Fruit fly (Drosophila melanogaster): ENCODE measurements around the gene CG31759.

Gene CG31759

dm6 chr2L:12207549-12207948 is at the start of gene CG31759:
TSS of gene CG31759 (plus strand) at chr2L:12207709.
- no peak for TF ChIP-seq psq (optimal IDR thresholded peaks at IDR 0.05)
- no peak for TF ChIP-seq h (optimal IDR thresholded peaks at IDR 0.05)
- no peak for TF ChIP-seq insv (optimal IDR thresholded peaks at IDR 0.05)
- TF ChIP-seq ttk (optimal IDR thresholded peaks at IDR 0.05): no peak
- no peak for TF ChIP-seq Myc (optimal IDR thresholded peaks at IDR 0.05)
- TF ChIP-seq Sin3A (optimal IDR thresholded peaks at IDR 0.05): no peak

- TF ChIP-seq Myc (optimal IDR thresholded peaks at IDR 0.05) (no peak), insv (optimal IDR thresholded peaks at IDR 0.05) (no peak), h (optimal IDR thresholded peaks at IDR 0.05) (no peak), psq (optimal IDR thresholded peaks at IDR 0.05) (no peak), Sin3A (optimal IDR thresholded peaks at IDR 0.05) (no peak), ttk (optimal IDR thresholded peaks at IDR 0.05) (no peak)
These were observed 46.0 kb upstream of the CG31759 start, which contains the start of gene CG31861 for dm6 chr2L:12161467-12161866. TSS of gene CG31861 (plus strand) at chr2L:12161767.

DNA sequence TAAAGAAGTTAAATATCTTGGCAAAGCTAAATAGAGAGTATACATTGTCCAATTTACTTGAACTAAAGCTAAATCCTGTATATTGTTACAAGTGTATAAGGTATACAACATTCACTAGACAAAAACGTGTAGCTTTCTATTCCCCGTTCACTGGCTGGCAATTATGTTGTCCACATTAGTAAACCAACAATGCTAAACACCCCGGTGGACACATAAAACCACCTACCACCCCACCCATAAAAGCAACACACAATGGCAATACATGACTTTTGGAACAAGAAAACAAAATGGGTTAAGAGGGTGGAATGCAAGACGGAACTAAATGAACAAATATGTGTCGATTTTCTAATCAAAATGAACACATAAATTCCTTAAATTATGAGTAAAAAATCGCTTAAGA is 43.6 kb upstream of the CG31759 start, which contains the start of gene ZnT33D:
Gene ZnT33D (plus strand): TSS at position 301 of the 400 bp plus-strand sequence.
- TF ChIP-seq psq (optimal IDR thresholded peaks at IDR 0.05) (no peak), insv (optimal IDR thresholded peaks at IDR 0.05) (no peak), Myc (optimal IDR thresholded peaks at IDR 0.05) (no peak), ttk (optimal IDR thresholded peaks at IDR 0.05) (no peak), h (optimal IDR thresholded peaks at IDR 0.05) (no peak), Sin3A (optimal IDR thresholded peaks at IDR 0.05) (no peak)

DNA sequence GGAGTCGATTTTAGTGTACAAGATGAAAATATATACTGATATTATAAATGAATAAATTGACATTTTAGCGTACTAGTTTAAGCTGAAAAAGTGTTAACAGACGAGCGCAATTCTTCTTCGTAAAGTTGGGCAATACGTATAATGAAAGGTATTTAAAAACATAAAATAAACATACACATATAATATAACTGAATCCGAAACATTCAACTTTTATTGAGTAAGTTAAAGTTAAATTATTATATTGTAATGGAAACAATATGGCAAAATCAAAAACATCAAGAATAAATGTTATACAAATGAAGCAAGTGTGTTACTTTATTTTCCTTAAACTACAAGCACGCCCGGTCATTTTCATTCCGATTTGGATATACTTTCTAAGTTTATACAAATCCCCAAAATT is 37.3 kb upstream of the CG31759 start, which contains the start of gene CG17217:
Gene CG17217 (plus strand): TSS at position 301 of the 400 bp plus-strand sequence.
- TF ChIP-seq psq (optimal IDR thresholded peaks at IDR 0.05): no peak
- TF ChIP-seq Myc (optimal IDR thresholded peaks at IDR 0.05): no peak
- TF ChIP-seq ttk (optimal IDR thresholded peaks at IDR 0.05): no peak
- TF ChIP-seq Sin3A (optimal IDR thresholded peaks at IDR 0.05): no peak
- TF ChIP-seq h (optimal IDR thresholded peaks at IDR 0.05): no peak
- no peak for TF ChIP-seq insv (optimal IDR thresholded peaks at IDR 0.05)

- no peak for TF ChIP-seq ttk (optimal IDR thresholded peaks at IDR 0.05)
- TF ChIP-seq h (optimal IDR thresholded peaks at IDR 0.05): no peak
- no peak for TF ChIP-seq Myc (optimal IDR thresholded peaks at IDR 0.05)
- no peak for TF ChIP-seq insv (optimal IDR thresholded peaks at IDR 0.05)
- TF ChIP-seq psq (optimal IDR thresholded peaks at IDR 0.05): no peak
- TF ChIP-seq Sin3A (optimal IDR thresholded peaks at IDR 0.05): no peak
These were observed 34.8 kb upstream of the CG31759 start, which contains the start of the genes CG6583 and crok for dm6 chr2L:12172536-12173234. TSS of gene CG6583 (minus strand) at chr2L:12172586. TSS of gene crok (plus strand) at chr2L:12172981.

dm6 chr2L:12174493-12175129 is 32.9 kb upstream of the CG31759 start, which contains the start of gene bru1:
TSS of gene bru1 (plus strand) at chr2L:12175004.
- TF ChIP-seq Myc (optimal IDR thresholded peaks at IDR 0.05) (no peak), insv (optimal IDR thresholded peaks at IDR 0.05) (no peak)

DNA sequence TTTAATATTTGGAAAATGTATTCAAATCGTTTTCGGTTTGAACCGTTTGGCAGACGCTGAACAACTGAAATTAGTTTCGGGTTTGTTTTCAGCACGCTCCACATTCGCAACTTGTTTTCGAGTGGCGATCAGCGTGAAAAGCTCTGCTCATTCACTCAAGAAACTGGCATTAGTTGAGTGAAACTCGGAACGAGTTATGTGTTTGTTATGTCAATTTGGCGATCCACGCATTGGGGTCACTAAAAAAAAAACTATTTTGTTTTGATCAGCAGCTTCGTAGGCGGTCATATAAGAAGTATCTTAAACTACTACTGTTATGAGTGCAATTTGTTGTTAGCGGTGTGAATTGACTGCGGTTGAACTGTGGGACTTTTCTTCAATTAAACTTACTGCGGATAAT is 29.9 kb upstream of the CG31759 start, which contains the start of gene atilla:
Gene atilla (minus strand): TSS at position 266 of the 400 bp plus-strand sequence.
- TF ChIP-seq Sin3A (optimal IDR thresholded peaks at IDR 0.05): no peak
- TF ChIP-seq h (optimal IDR thresholded peaks at IDR 0.05): no peak
- no peak for TF ChIP-seq ttk (optimal IDR thresholded peaks at IDR 0.05)
- no peak for TF ChIP-seq psq (optimal IDR thresholded peaks at IDR 0.05)
- TF ChIP-seq Myc (optimal IDR thresholded peaks at IDR 0.05): no peak
- TF ChIP-seq insv (optimal IDR thresholded peaks at IDR 0.05): no peak

DNA sequence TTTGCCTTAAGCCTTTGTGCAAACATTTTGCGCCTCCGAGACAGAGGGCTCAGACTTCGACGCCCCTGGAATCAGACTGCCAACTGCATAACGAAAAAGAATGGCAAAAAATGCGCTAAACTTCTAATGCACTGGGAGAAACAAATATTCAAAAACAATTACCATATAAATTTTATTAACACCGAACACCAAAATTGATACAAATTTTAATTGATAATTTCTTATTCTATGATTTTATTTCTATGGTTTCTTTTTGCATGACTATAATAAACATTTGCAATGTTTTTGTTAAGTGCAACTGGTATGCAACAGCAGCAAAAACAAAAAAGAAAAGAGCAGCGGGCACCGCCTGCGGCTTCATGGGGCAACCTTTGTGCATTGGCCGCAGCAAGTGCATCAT is 14.5 kb upstream of the CG31759 start:
- TF ChIP-seq insv (optimal IDR thresholded peaks at IDR 0.05) (no peak), ttk (optimal IDR thresholded peaks at IDR 0.05) (no peak), Sin3A (optimal IDR thresholded peaks at IDR 0.05) (no peak), psq (optimal IDR thresholded peaks at IDR 0.05) (no peak), Myc (optimal IDR thresholded peaks at IDR 0.05) (no peak), h (optimal IDR thresholded peaks at IDR 0.05) (no peak)

DNA sequence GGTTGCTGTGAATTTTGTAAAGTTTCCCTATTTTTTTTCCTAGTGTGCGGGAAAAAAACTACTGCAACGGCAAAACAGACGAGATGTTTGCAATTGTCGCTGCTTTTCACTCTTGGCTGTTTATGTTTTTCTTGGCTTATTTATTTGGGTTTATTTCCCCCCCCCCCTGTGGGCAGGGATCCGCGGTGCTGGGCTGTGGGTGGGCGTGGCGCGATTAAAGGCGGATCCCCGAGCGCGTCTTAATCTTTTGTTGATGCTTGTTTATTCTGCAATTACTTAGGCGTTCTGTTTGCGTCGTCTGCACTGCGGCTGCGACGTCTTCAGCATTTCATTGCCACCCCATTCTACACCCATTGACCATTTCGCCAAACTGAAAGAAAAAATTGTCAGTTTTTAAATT is 12.7 kb upstream of the CG31759 start:
- no peak for TF ChIP-seq psq (optimal IDR thresholded peaks at IDR 0.05)

DNA sequence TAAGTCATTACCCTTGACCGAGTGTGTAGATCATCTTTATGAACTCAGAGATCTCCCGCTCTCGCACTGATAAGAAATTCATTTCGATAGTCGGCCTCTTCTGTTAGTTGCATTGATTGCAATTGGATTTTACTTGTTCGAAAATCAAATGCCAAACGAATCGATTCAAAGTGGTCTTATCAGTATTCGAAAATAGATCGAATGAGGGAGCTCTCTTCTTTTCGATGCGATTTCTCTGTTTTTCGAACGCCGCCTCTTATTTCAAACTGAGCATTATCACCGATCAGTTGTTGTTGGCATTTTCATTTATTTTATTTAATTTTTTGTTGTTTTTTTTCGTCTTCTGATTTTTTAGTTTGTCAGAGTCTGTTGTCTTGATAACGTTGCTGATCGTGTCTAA is 6.5 kb upstream of the CG31759 start:
- TF ChIP-seq h (optimal IDR thresholded peaks at IDR 0.05) (no peak), psq (optimal IDR thresholded peaks at IDR 0.05) (no peak), insv (optimal IDR thresholded peaks at IDR 0.05) (no peak), Myc (optimal IDR thresholded peaks at IDR 0.05) (no peak), ttk (optimal IDR thresholded peaks at IDR 0.05) (no peak), Sin3A (optimal IDR thresholded peaks at IDR 0.05) (no peak)

- TF ChIP-seq Myc (optimal IDR thresholded peaks at IDR 0.05) (no peak), h (optimal IDR thresholded peaks at IDR 0.05) (no peak), psq (optimal IDR thresholded peaks at IDR 0.05) (no peak), insv (optimal IDR thresholded peaks at IDR 0.05) (no peak), Sin3A (optimal IDR thresholded peaks at IDR 0.05) (no peak), ttk (optimal IDR thresholded peaks at IDR 0.05) (no peak)
These were observed 35.3 kb downstream of the CG31759 start for dm6 chr2L:12242780-12243179.

DNA sequence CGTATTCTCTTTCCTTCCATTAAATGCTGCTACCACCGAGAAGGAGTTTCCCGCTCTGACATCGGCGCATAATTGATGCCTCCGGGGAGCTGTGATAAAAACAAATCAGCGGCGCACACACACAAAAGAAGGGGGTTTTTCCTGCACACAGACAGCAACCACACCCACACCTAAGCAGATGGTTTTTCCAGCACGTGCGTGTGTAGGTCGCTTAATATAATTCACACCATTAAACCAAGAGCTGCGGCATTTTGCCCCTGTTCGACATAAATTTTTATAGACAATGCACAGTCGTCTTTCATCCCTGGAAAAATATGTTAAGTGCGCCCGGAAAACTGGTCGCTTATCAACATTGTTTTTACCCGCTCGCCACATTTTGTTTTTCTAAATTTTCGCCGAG is 44.8 kb downstream of the CG31759 start:
- TF ChIP-seq psq (optimal IDR thresholded peaks at IDR 0.05) (no peak), insv (optimal IDR thresholded peaks at IDR 0.05) (no peak), ttk (optimal IDR thresholded peaks at IDR 0.05) (no peak), h (optimal IDR thresholded peaks at IDR 0.05) (no peak), Sin3A (optimal IDR thresholded peaks at IDR 0.05) (no peak), Myc (optimal IDR thresholded peaks at IDR 0.05) (no peak)
